Worm (Caenorhabditis elegans) whole organism, mixed stage, embryonic: ENCODE data around the gene C35D10.6.

Source experiments
- nhr-76 ChIP-seq: sonication (generic microtip); optimal IDR thresholded peaks from 2 replicates; lab custom pipeline; 2017; ENCODE audit warnings: missing biosample characterization, missing genetic modification characterization
- pha-4 ChIP-seq: fragments of 150-350 bp; optimal IDR thresholded peaks from 2 replicates; lab custom pipeline; 2018; ENCODE audit warnings: missing biosample characterization, missing genetic modification reagents, missing genetic modification characterization
- snpc-4 ChIP-seq: fragments of 150-350 bp; optimal IDR thresholded peaks from 2 replicates; lab custom pipeline; 2014; ENCODE audit warnings: missing biosample characterization, missing genetic modification characterization

DNA sequence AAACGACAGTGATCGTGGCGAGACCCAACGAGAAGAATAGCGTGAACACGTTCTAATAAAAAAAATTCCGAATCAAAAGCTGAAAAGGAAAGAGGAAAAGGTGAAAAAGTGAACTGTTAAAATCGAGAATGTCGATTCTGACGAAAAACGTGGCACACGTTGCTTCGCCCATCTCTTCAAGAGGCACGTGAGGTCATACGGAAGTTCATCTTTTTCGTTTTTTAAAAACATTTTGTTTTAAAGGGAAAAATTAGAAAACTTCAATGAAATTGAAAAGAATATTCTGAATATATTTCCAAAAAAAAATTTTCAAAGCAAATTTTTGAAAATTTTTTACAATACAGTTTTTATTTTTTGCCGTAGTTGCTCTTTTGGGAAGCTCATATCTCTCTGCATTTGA is 47.9 kb upstream of the C35D10.6 start, which contains the start of gene C38D4.7:
- TF ChIP-seq pha-4 (tag; lab: Kevin White, UChicago) (no peak), nhr-76 (no peak), snpc-4 (tag; lab: Kevin White, UChicago) (no peak)
